Worm (Caenorhabditis elegans) whole organism, late embryonic: Measurements from ENCODE around the gene srt-33.
"Not testable (repeated sequence)": the region's sequence is repeated elsewhere in the genome, so short reads cannot be mapped to it uniquely, and the experiment has no call there.

Source experiments
- C08G9.2 ChIP-seq: sonication (generic microtip); optimal IDR thresholded peaks from 2 replicates; lab custom pipeline; 2016; ENCODE audit warnings: mild to moderate bottlenecking, missing genetic modification characterization, moderate library complexity, missing compliant biosample characterization
- F13H6.1 ChIP-seq: sonication (generic microtip); optimal IDR thresholded peaks from 2 replicates; lab custom pipeline; 2016; ENCODE audit warnings: missing genetic modification characterization, missing compliant biosample characterization
- K02D7.2 ChIP-seq: sonication (generic microtip); optimal IDR thresholded peaks from 2 replicates; lab custom pipeline; 2017; ENCODE audit warnings: mild to moderate bottlenecking, missing genetic modification characterization, missing compliant biosample characterization
- K09A11.1 ChIP-seq: sonication (generic microtip); optimal IDR thresholded peaks from 2 replicates; lab custom pipeline; 2017; ENCODE audit warnings: antibody characterized with exemption, mild to moderate bottlenecking, missing genetic modification characterization, missing compliant biosample characterization; ENCODE audit not compliant: insufficient read depth
- T23F11.4 ChIP-seq: fragments of 200-800 bp; sonication (Bioruptor generic); optimal IDR thresholded peaks from 2 replicates; lab custom pipeline; 2018; ENCODE audit warnings: mild to moderate bottlenecking, missing genetic modification characterization, missing compliant biosample characterization
- Y22D7AL.16 ChIP-seq: sonication (generic microtip); optimal IDR thresholded peaks from 2 replicates; lab custom pipeline; 2016; ENCODE audit warnings: missing genetic modification characterization, missing compliant biosample characterization
- ahr-1 ChIP-seq: sonication (generic microtip); optimal IDR thresholded peaks from 2 replicates; lab custom pipeline; 2016; ENCODE audit warnings: missing genetic modification characterization, missing compliant biosample characterization
- ceh-2 ChIP-seq: sonication (generic microtip); optimal IDR thresholded peaks from 2 replicates; lab custom pipeline; 2016; ENCODE audit warnings: missing genotype, missing genetic modification characterization, missing compliant biosample characterization
- ceh-24 ChIP-seq: sonication (generic microtip); optimal IDR thresholded peaks from 2 replicates; lab custom pipeline; 2016; ENCODE audit warnings: mild to moderate bottlenecking, missing genetic modification characterization, missing compliant biosample characterization
- ceh-31 ChIP-seq: sonication (generic microtip); optimal IDR thresholded peaks from 2 replicates; lab custom pipeline; 2016; ENCODE audit warnings: missing genetic modification characterization, missing compliant biosample characterization
- che-1 ChIP-seq: sonication (generic microtip); optimal IDR thresholded peaks from 2 replicates; lab custom pipeline; 2016; ENCODE audit warnings: mild to moderate bottlenecking, missing genetic modification characterization, missing compliant biosample characterization
- dve-1 ChIP-seq: sonication (generic microtip); optimal IDR thresholded peaks from 2 replicates; lab custom pipeline; 2017; ENCODE audit warnings: antibody characterized with exemption, mild to moderate bottlenecking, missing genetic modification characterization, missing compliant biosample characterization
- elt-2 ChIP-seq: sonication (generic microtip); optimal IDR thresholded peaks from 2 replicates; lab custom pipeline; 2016; ENCODE audit warnings: missing genetic modification reagents, missing genetic modification characterization, missing compliant biosample characterization
- fkh-6 ChIP-seq: sonication (generic microtip); optimal IDR thresholded peaks from 2 replicates; lab custom pipeline; 2016; ENCODE audit warnings: missing genetic modification characterization, missing compliant biosample characterization
- gmeb-2 ChIP-seq: sonication (generic microtip); optimal IDR thresholded peaks from 2 replicates; lab custom pipeline; 2016; ENCODE audit warnings: missing genetic modification characterization, inconsistent platforms, missing compliant biosample characterization
- hlh-6 ChIP-seq: sonication (generic microtip); optimal IDR thresholded peaks from 2 replicates; lab custom pipeline; 2016; ENCODE audit warnings: missing genotype, missing genetic modification characterization, missing compliant biosample characterization
- hlh-8 ChIP-seq: sonication (generic microtip); optimal IDR thresholded peaks from 2 replicates; lab custom pipeline; 2016; ENCODE audit warnings: missing genotype, missing genetic modification characterization, missing compliant biosample characterization
- lim-6 ChIP-seq: sonication (generic microtip); optimal IDR thresholded peaks from 2 replicates; lab custom pipeline; 2016; ENCODE audit warnings: missing genetic modification characterization, missing compliant biosample characterization
- pat-9 ChIP-seq: fragments of 200-800 bp; sonication (Bioruptor generic); optimal IDR thresholded peaks from 2 replicates; lab custom pipeline; 2018; ENCODE audit warnings: mild to moderate bottlenecking, missing genetic modification characterization, moderate library complexity, missing compliant biosample characterization
- pha-2 ChIP-seq: sonication (generic microtip); optimal IDR thresholded peaks from 2 replicates; lab custom pipeline; 2017; ENCODE audit warnings: mild to moderate bottlenecking, missing genetic modification characterization, missing compliant biosample characterization
- pros-1 ChIP-seq: fragments of 150-350 bp; optimal IDR thresholded peaks from 2 replicates; lab custom pipeline; 2014; ENCODE audit warnings: missing biosample characterization, missing genetic modification reagents, missing genetic modification characterization
- sdc-2 ChIP-seq: sonication (generic microtip); optimal IDR thresholded peaks from 2 replicates; lab custom pipeline; 2016; ENCODE audit warnings: missing genotype, missing genetic modification characterization, missing compliant biosample characterization
- sox-2 ChIP-seq: fragments of 200-800 bp; sonication (Bioruptor generic); IDR thresholded peaks from 2 replicates; pipeline ENCODE4 v1.3.6; 2022; ENCODE audit warnings: missing genetic modification reagents, missing genetic modification characterization, missing compliant biosample characterization
- tbx-2 ChIP-seq: sonication (generic microtip); optimal IDR thresholded peaks from 2 replicates; lab custom pipeline; 2016; ENCODE audit warnings: missing genetic modification characterization, missing compliant biosample characterization
- tbx-7 ChIP-seq: sonication (generic microtip); optimal IDR thresholded peaks from 2 replicates; lab custom pipeline; 2016; ENCODE audit warnings: missing genotype, missing genetic modification characterization, missing compliant biosample characterization
- unc-42 ChIP-seq: sonication (generic microtip); optimal IDR thresholded peaks from 2 replicates; lab custom pipeline; 2016; ENCODE audit warnings: missing genotype, missing genetic modification characterization, missing compliant biosample characterization
- zip-5 ChIP-seq: sonication (generic microtip); optimal IDR thresholded peaks from 2 replicates; lab custom pipeline; 2016; ENCODE audit warnings: missing genetic modification characterization, missing compliant biosample characterization
- ztf-16 ChIP-seq: sonication (generic microtip); optimal IDR thresholded peaks from 2 replicates; lab custom pipeline; 2017; ENCODE audit warnings: missing genetic modification characterization, missing compliant biosample characterization

Gene srt-33

DNA sequence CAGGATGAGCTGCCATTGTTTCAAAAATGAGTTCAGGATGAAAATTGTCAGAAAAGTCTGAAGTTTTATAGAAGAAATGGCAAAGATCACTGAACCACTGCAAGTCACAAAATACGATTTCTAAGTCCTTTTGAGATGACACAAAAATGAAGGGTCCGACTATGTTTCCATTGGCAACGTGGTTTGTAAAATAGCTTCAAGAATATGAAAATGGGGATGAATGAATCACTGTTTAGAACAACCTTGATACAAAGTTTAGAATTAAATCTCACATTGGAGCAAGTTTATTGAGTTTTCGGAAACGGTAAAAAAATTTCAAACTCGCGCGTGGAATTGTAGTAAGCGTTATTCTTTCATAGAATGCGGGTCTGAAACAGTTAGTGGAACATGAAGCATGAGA lies 31.4 kb upstream of the srt-33 start, which contains the start of gene ddn-3:
Gene ddn-3, minus strand, starts transcription at position 101 of the 400 bp plus-strand sequence.
- no peak for TF ChIP-seq sox-2
- TF ChIP-seq pat-9 (tag; lab: Kevin White, UChicago): no peak
- no peak for TF ChIP-seq dve-1 (tag; lab: Kevin White, UChicago)
- TF ChIP-seq ceh-24 (tag; lab: Kevin White, UChicago): no peak
- no peak for TF ChIP-seq elt-2

DNA sequence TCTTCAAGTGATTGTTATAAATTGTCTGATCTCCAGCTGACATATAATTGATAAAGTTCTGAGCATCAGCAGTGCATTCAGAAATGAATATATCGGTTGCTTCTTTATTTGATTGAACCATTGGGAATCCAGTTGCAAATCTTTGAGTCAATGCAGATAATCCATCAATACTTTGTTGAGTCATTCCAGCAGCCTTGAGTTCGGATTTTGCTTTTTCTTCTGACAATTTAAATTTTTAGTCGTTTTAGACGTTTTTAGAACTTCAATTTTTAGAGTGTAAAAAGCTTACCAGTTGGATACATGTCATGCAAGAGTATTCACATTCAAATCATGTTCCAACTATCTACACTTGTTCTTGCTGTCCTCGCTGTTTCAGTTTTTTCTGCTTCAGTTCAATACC lies 30.0 kb upstream of the srt-33 start, which contains the start of gene F14D7.14:
Gene F14D7.14, plus strand, starts transcription at position 301 of the 400 bp plus-strand sequence.
- TF ChIP-seq C08G9.2; pha-2 (tag; lab: Kevin White, UChicago); ahr-1 (tag; lab: Kevin White, UChicago): not testable (repeated sequence)
- TF ChIP-seq, all 69 proteins: peak for 0; not testable (repeated sequence) for 69

DNA sequence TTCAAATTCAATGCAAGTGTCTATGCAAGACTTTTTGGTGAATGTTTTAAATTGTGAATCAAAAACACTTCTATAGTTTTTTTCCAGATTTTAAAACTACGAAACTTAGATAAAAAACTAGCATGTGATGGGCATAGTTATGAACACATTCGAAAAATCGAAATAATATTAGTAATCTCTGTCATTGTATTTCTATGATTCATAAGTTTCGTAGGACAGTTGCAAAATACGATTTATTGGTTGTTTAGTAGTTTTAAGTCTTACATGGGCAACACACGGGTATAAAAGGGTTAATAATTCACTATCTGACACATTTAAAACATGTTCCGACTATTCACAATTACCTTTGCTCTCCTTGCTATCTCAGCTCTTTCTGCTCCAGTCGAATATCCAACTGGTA lies 28.5 kb upstream of the srt-33 start, which contains the start of gene spig-5:
Gene spig-5, plus strand, starts transcription at position 301 of the 400 bp plus-strand sequence.
- TF ChIP-seq zip-5 (tag; lab: Kevin White, UChicago); ahr-1 (tag; lab: Kevin White, UChicago); ztf-16: not testable (repeated sequence)

DNA sequence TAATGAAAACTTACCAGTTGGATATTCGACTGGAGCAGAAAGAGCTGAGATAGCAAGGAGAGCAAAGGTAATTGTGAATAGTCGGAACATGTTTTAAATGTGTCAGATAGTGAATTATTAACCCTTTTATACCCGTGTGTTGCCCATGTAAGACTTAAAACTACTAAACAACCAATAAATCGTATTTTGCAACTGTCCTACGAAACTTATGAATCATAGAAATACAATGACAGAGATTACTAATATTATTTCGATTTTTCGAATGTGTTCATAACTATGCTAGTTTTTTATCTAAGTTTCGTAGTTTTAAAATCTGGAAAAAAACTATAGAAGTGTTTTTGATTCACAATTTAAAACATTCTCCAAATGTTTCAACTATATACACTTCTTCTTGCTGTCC lies 27.1 kb upstream of the srt-33 start, which contains the start of gene spig-4:
Gene spig-4, minus strand, starts transcription at position 101 of the 400 bp plus-strand sequence.
- not testable (repeated sequence) for TF ChIP-seq tbx-7, K02D7.2, zip-5 (tag; lab: Kevin White, UChicago)

DNA sequence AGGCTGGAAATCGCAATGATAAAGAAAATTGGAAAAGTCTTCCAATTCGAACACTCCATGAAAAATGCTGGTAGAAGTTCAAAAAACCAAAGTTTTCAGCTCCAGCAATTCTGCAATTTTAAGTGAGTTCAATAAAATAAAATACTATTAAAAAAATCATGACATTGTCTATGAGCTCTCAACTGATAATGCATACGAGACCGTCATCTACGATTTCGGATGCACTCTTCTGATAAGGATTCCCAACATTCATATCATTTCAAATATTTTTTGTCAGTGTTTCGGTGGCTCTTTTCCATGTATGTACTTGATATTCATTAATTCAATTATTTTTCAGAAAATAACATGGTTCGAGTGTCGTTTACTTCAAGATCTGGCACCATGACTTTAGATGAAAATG lies 21.4 kb upstream of the srt-33 start, which contains the start of gene F14D7.6:
Gene F14D7.6, plus strand, starts transcription at position 338 of the 400 bp plus-strand sequence.
- peak; percentile 21 for TF ChIP-seq elt-2
- no peak for TF ChIP-seq T23F11.4 (GFP tag; lab: Kevin White, UChicago)

DNA sequence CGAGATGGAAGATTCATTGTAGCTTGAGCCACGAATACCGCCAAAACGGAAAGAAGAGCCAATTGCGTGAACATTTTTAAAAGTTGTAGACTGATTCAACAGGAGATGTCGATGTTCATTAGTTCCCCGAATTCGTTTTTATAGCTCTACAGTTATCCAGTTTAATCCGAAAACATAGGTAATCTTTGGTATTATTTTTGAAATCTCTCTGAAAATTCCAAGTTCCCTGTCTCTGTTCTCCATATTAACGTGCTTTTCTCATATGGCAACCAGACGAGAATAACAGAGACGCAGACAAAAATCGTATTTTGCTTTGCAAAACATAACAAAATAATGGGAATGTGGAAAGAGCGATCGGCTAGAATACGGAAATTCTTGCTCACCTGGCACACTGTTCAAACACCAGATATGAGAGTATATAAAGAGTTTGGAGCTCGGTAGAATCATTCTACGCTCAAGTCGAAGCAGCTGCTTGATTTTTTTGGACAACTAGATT lies 19.9 kb upstream of the srt-33 start, which contains the start of the genes spig-3 and F14D7.12:
Gene spig-3, minus strand, starts transcription at position 101 of the 496 bp plus-strand sequence.
Gene F14D7.12, plus strand, starts transcription at position 446 of the 496 bp plus-strand sequence.
- TF ChIP-seq F13H6.1 (tag; lab: Kevin White, UChicago) (no peak), Y22D7AL.16 (tag; lab: Kevin White, UChicago) (no peak), hlh-6 (no peak), unc-42 (tag; lab: Kevin White, UChicago) (no peak), T23F11.4 (GFP tag; lab: Kevin White, UChicago) (no peak), ceh-31 (tag; lab: Kevin White, UChicago) (no peak), gmeb-2 (tag; lab: Kevin White, UChicago) (no peak), ztf-16 (no peak), pros-1 (no peak), K09A11.1 (tag; lab: Kevin White, UChicago) (no peak)

DNA sequence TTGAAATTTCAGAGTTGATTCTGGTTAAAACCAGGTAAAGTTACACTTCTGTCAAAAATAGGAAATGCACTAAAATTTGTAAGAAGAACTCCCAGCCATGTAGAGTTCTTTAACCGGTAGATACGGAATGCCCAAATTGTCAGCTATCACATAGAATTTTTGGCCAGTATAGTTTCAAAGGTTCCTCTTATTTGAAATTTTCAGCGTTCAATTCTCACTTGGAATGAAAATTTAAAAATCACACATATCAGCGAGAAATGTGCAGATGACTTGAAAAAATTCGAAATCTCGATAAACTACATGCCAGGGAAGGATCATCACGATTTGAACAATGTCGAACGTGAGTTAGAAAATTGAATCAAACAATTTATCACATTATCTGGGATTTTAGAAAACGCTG lies 16.8 kb upstream of the srt-33 start, which contains the start of gene F14D7.3:
Gene F14D7.3, plus strand, starts transcription at position 301 of the 400 bp plus-strand sequence.
- no peak for TF ChIP-seq K09A11.1 (tag; lab: Kevin White, UChicago)
- TF ChIP-seq tbx-2 (tag; lab: Kevin White, UChicago): no peak
- no peak for TF ChIP-seq dve-1 (tag; lab: Kevin White, UChicago)
- no peak for TF ChIP-seq pros-1
- TF ChIP-seq ceh-2: no peak
- no peak for TF ChIP-seq hlh-8
- TF ChIP-seq ceh-31 (tag; lab: Kevin White, UChicago): no peak
- TF ChIP-seq pat-9 (tag; lab: Kevin White, UChicago): no peak

DNA sequence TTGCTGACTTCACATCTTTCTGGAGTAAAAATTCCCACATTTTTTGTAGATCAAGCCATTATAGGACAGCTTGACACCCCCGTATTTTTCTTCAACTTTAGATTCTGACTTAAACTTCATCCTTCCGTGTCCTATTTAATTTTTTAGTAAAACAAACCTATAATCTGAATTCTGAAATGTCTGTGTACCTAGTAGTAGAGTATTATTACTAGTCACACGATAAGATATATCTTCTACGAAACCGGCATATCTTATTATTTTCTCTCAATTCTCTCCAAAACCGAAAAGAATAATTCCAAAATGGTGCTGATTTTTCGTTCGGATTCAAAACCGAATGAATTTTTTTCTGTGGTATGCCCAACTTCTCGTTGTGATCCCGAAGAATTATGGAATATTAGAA lies 14.7 kb upstream of the srt-33 start, which contains the start of gene F14D7.9:
Gene F14D7.9, plus strand, starts transcription at position 301 of the 400 bp plus-strand sequence.
- TF ChIP-seq sdc-2 (tag; lab: Kevin White, UChicago) (no peak), che-1 (tag; lab: Kevin White, UChicago) (no peak), lim-6 (no peak), fkh-6 (no peak)
